Worm (Caenorhabditis elegans) whole organism, L3 larva: Measurements from ENCODE around the gene srh-276.

Experiments used
- aly-2 ChIP-seq: fragments of 150-350 bp; optimal IDR thresholded peaks from 2 replicates; lab custom pipeline; 2014; ENCODE audit warnings: missing biosample characterization, missing genetic modification characterization
- egl-27 ChIP-seq: sonication (generic microtip); optimal IDR thresholded peaks from 4 replicates; lab custom pipeline; 2017; ENCODE audit warnings: missing biosample characterization, missing genetic modification reagents, missing genetic modification characterization
- fos-1 ChIP-seq: fragments of 150-350 bp; optimal IDR thresholded peaks from 2 replicates; lab custom pipeline; 2014; ENCODE audit warnings: missing biosample characterization, missing genetic modification characterization
- lin-15B ChIP-seq: fragments of 150-350 bp; optimal IDR thresholded peaks from 2 replicates; lab custom pipeline; 2014; ENCODE audit warnings: missing biosample characterization, missing genetic modification characterization
- nhr-28 ChIP-seq: fragments of 150-350 bp; optimal IDR thresholded peaks from 2 replicates; lab custom pipeline; 2014; ENCODE audit warnings: missing biosample characterization, missing genetic modification characterization
- nhr-77 ChIP-seq: fragments of 150-350 bp; optimal IDR thresholded peaks from 2 replicates; lab custom pipeline; 2014; ENCODE audit warnings: missing biosample characterization, missing genetic modification characterization
- zag-1 ChIP-seq: fragments of 150-350 bp; optimal IDR thresholded peaks from 2 replicates; lab custom pipeline; 2014; ENCODE audit warnings: missing biosample characterization, missing genetic modification characterization

DNA sequence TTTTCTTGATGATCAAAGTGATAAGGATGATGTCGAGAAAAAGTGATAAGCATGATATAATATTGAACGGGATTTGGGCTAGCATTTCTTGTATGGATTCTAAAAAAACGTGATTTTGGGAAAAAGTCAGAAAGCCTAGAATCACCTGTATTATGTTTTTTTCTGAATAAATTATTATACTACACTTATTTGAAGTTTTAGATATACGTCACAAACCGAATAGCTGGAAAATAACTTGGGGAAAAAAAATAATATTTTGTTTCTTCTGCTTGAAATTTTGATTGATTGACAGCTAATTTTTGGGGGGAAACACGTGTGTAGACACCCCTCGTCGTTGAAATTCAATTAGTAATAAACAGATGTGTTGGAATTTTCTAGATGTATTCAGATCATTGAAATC, 36.7 kb upstream of the srh-276 start, which contains the start of gene str-264:
- TF ChIP-seq zag-1 (tag; lab: Kevin White, UChicago) (no peak), lin-15B (tag; lab: Kevin White, UChicago) (no peak), fos-1 (tag; lab: Kevin White, UChicago) (no peak), nhr-28 (tag; lab: Kevin White, UChicago) (no peak), aly-2 (no peak), egl-27 (no peak), nhr-77 (tag; lab: Kevin White, UChicago) (no peak)
